Worm (Caenorhabditis elegans): ENCODE results near the gene mep-1.

DNA sequence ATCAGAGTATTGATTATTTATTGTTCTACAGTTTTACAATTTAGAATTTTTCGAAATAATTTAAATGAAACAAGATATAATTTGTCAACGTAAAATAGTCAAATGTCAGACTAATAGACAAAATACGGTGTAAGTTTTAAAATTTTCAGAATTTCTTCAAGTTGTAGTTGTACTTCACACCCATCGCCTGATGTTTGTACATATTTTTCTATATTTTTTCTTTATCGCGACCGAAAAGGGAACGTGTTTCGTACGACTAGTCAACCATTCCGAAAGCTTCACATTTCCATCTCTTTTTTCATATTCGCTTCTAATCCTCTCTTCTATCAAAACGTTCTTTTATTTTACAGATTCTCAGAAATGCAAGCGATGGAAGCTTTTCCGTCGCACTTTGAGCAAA is 20.0 kb upstream of the mep-1 start, which contains the start of gene twk-25:
- TF ChIP-seq ets-7 (tag; optimal IDR thresholded peaks at IDR 0.05) (no peak), ceh-13 (GFP tag; optimal IDR thresholded peaks at IDR 0.05) (no peak), hmbx-1 (tag; optimal IDR thresholded peaks at IDR 0.05) (no peak), ama-1 (optimal IDR thresholded peaks at IDR 0.05) (no peak), aly-1 (tag; optimal IDR thresholded peaks at IDR 0.05) (no peak), tra-4 (tag; optimal IDR thresholded peaks at IDR 0.05) (no peak), ceh-36 (tag; optimal IDR thresholded peaks at IDR 0.05) (no peak), F13C5.2 (tag; optimal IDR thresholded peaks at IDR 0.05) (no peak), hmg-4 (GFP tag; optimal IDR thresholded peaks at IDR 0.05) (no peak), tbx-11 (GFP tag; IDR thresholded peaks at IDR 0.05) (no peak), scrt-1 (GFP tag; IDR thresholded peaks at IDR 0.05) (no peak)

All from whole organism, early embryonic.